Fruit fly (Drosophila melanogaster) whole organism, prepupa: ENCODE measurements around the gene Zwilch.

Source experiments
- Blimp-1 ChIP-seq: fragments of 200-800 bp; sonication (Bioruptor generic); optimal IDR thresholded peaks from 3 replicates; lab custom pipeline; 2017; ENCODE audit warnings: missing biosample characterization, missing genetic modification characterization, mild to moderate bottlenecking, moderate library complexity, missing genetic modification reagents
- CG10669 ChIP-seq: fragments of 200-800 bp; sonication (Bioruptor generic); optimal IDR thresholded peaks from 3 replicates; lab custom pipeline; 2018; ENCODE audit warnings: missing biosample characterization, mild to moderate bottlenecking, missing genetic modification characterization, moderate library complexity
- CG32006 ChIP-seq: fragments of 200-800 bp; sonication (Bioruptor generic); optimal IDR thresholded peaks from 3 replicates; lab custom pipeline; 2017; ENCODE audit warnings: missing biosample characterization, mild to moderate bottlenecking, missing genetic modification characterization
- CG34406 ChIP-seq: fragments of 200-800 bp; sonication (Bioruptor generic); optimal IDR thresholded peaks from 3 replicates; lab custom pipeline; 2016; ENCODE audit warnings: missing biosample characterization, missing genetic modification characterization
- CG6854 ChIP-seq: fragments of 200-800 bp; sonication (Bioruptor generic); optimal IDR thresholded peaks from 2 replicates; lab custom pipeline; 2017; ENCODE audit warnings: missing biosample characterization, mild to moderate bottlenecking, missing genetic modification characterization
- CG7368 ChIP-seq: fragments of 200-800 bp; sonication (Bioruptor generic); optimal IDR thresholded peaks from 3 replicates; lab custom pipeline; 2016; ENCODE audit warnings: missing biosample characterization, missing genetic modification characterization
- CG9139 ChIP-seq: fragments of 200-800 bp; sonication (Bioruptor generic); optimal IDR thresholded peaks from 3 replicates; lab custom pipeline; 2017; ENCODE audit warnings: missing biosample characterization, mild to moderate bottlenecking, missing genetic modification characterization
- Ets96B ChIP-seq: fragments of 200-800 bp; optimal IDR thresholded peaks from 2 replicates; lab custom pipeline; 2019; ENCODE audit warnings: missing biosample characterization, mild to moderate bottlenecking, missing genetic modification characterization, moderate library complexity
- Lpt ChIP-seq: fragments of 200-800 bp; sonication (Bioruptor generic); optimal IDR thresholded peaks from 3 replicates; lab custom pipeline; 2016; ENCODE audit warnings: missing biosample characterization, missing genetic modification characterization
- Sox102F ChIP-seq: fragments of 200-800 bp; sonication (Bioruptor generic); optimal IDR thresholded peaks from 2 replicates; lab custom pipeline; 2016; ENCODE audit warnings: missing biosample characterization, mild to moderate bottlenecking, missing genetic modification characterization
- Sox14 ChIP-seq: fragments of 200-800 bp; sonication (Bioruptor generic); optimal IDR thresholded peaks from 3 replicates; lab custom pipeline; 2016; ENCODE audit warnings: missing biosample characterization, missing genetic modification characterization
- eg ChIP-seq: fragments of 200-800 bp; sonication (Bioruptor generic); IDR thresholded peaks from 3 replicates; pipeline ENCODE4 v1.3.6; 2022; ENCODE audit warnings: missing biosample characterization, missing genetic modification characterization
- net ChIP-seq: fragments of 200-800 bp; sonication (Bioruptor generic); optimal IDR thresholded peaks from 3 replicates; lab custom pipeline; 2016; ENCODE audit warnings: missing biosample characterization, missing genetic modification characterization
- salr ChIP-seq, 2 experiments: fragments of 200-800 bp; sonication (Bioruptor generic); optimal IDR thresholded peaks; 3 replicates each; lab custom pipeline; 2016 to 2018; ENCODE audit warnings: missing biosample characterization in 2 of 2, missing genetic modification characterization in 2 of 2, mild to moderate bottlenecking in 1 of 2

DNA sequence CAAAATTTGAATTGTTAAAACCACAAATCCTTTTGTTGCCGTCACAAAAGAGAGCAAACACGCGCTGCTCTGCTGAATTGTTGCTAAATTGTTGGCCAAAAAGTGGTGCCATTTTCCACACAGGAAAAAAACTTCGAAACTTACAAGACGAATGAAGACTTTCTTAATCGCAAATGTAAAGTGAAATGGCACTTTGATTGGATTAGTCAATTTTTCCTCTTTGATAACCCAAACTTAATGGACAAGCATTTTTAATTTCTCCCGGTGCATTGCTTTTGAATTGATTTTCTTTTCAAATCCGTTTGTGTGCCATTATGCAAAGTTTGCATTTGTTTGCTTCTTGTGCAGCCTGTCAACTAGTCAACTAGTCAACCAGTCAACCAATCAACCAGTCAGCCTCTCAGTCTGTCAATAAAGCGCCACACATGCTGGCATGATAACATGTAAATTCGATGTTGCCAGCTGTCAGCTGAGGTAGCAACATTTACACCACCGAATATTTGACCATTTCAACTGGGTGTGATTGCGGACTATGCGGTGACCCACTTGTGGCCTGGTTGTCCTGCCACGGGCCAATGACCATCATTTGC is 30.0 kb upstream of the Zwilch start:
- no peak for TF ChIP-seq CG34406 (GFP tag; lab: Kevin White, UChicago)
- TF ChIP-seq Ets96B, result no peak
- no peak for TF ChIP-seq Sox102F (GFP tag; lab: Kevin White, UChicago)
- TF ChIP-seq CG7368 (GFP tag; lab: Kevin White, UChicago), result no peak
- TF ChIP-seq salr (GFP tag; optimal IDR thresholded peaks at IDR 0.05; lab: Kevin White, UChicago), result no peak
- peak; percentile 55 for TF ChIP-seq Lpt (GFP tag; lab: Kevin White, UChicago)
- no peak for TF ChIP-seq Blimp-1 (GFP tag; lab: Kevin White, UChicago)
- peak; percentile 83 for TF ChIP-seq eg (GFP tag; lab: Robert Waterston, UW)
- no peak for TF ChIP-seq CG10669
- TF ChIP-seq CG9139 (GFP tag; lab: Kevin White, UChicago), result no peak
- peak; percentile 73 for TF ChIP-seq CG32006
- TF ChIP-seq net (GFP tag; lab: Kevin White, UChicago), result peak; percentile 34
- TF ChIP-seq Sox14 (GFP tag; lab: Kevin White, UChicago), result no peak
- TF ChIP-seq CG6854 (GFP tag; lab: Kevin White, UChicago), result no peak
